Worm (Caenorhabditis elegans) whole organism, late embryonic: ENCODE data around the gene pqn-36.

Experiments used
- K09A11.1 ChIP-seq: sonication (generic microtip); optimal IDR thresholded peaks from 2 replicates; lab custom pipeline; 2017; ENCODE audit warnings: antibody characterized with exemption, mild to moderate bottlenecking, missing genetic modification characterization, missing compliant biosample characterization; ENCODE audit not compliant: insufficient read depth
- ama-1 ChIP-seq: fragments of 150-350 bp; optimal IDR thresholded peaks from 2 replicates; lab custom pipeline; 2014
- ceh-19 ChIP-seq: fragments of 200-800 bp; sonication (Bioruptor generic); optimal IDR thresholded peaks from 2 replicates; lab custom pipeline; 2018; ENCODE audit warnings: mild to moderate bottlenecking, missing genetic modification characterization, missing compliant biosample characterization
- ceh-48 ChIP-seq: sonication (generic microtip); optimal IDR thresholded peaks from 2 replicates; lab custom pipeline; 2016; ENCODE audit warnings: missing genetic modification characterization, inconsistent platforms, missing compliant biosample characterization
- dve-1 ChIP-seq: sonication (generic microtip); optimal IDR thresholded peaks from 2 replicates; lab custom pipeline; 2017; ENCODE audit warnings: antibody characterized with exemption, mild to moderate bottlenecking, missing genetic modification characterization, missing compliant biosample characterization
- elt-2 ChIP-seq: sonication (generic microtip); optimal IDR thresholded peaks from 2 replicates; lab custom pipeline; 2016; ENCODE audit warnings: missing genetic modification reagents, missing genetic modification characterization, missing compliant biosample characterization
- fkh-6 ChIP-seq: sonication (generic microtip); optimal IDR thresholded peaks from 2 replicates; lab custom pipeline; 2016; ENCODE audit warnings: missing genetic modification characterization, missing compliant biosample characterization
- hlh-6 ChIP-seq: sonication (generic microtip); optimal IDR thresholded peaks from 2 replicates; lab custom pipeline; 2016; ENCODE audit warnings: missing genotype, missing genetic modification characterization, missing compliant biosample characterization
- nfya-1 ChIP-seq: sonication (generic microtip); optimal IDR thresholded peaks from 2 replicates; lab custom pipeline; 2017; ENCODE audit warnings: missing genetic modification characterization, mild to moderate bottlenecking, missing compliant biosample characterization, antibody characterized with exemption, moderate library complexity
- ref-2 ChIP-seq: sonication (generic microtip); optimal IDR thresholded peaks from 2 replicates; lab custom pipeline; 2016; ENCODE audit warnings: missing genetic modification characterization, missing compliant biosample characterization
- tbx-2 ChIP-seq: sonication (generic microtip); optimal IDR thresholded peaks from 2 replicates; lab custom pipeline; 2016; ENCODE audit warnings: missing genetic modification characterization, missing compliant biosample characterization
- unc-3 ChIP-seq, 2 experiments: fragments of 200-800 bp in 1 of 2; sonication (Bioruptor generic) in 1 of 2; sonication (generic microtip) in 1 of 2; conservative IDR thresholded peaks in 1 of 2; optimal IDR thresholded peaks in 1 of 2; 2 replicates each; pipeline versions ENCODE4 v1.3.6 to Lab custom; 2016 to 2022; ENCODE audit warnings: missing compliant biosample characterization in 2 of 2, missing genetic modification characterization in 2 of 2, missing genetic modification reagents in 1 of 2
- unc-42 ChIP-seq: sonication (generic microtip); optimal IDR thresholded peaks from 2 replicates; lab custom pipeline; 2016; ENCODE audit warnings: missing genotype, missing genetic modification characterization, missing compliant biosample characterization

DNA sequence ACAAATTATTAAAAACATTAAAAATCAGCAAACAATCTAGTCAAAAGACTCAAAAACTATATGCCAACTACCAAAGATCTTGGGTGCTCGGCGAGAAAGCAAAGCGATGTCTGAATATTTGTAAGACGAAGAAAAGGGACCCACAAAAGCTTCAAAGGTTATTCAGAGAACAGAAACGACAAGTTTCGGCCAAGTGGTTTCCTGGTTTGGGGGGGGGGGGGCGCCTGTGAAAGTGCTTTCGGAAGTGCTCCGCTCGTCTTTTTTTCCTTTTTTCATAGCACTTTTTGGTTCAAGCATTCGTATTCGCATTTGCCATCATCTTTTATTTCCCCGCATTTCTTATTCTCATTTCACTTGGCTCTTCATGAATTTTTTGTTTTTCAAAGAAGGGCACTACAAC, 33.8 kb downstream of the pqn-36 start:
- no peak for TF ChIP-seq ceh-19 (GFP tag; lab: Kevin White, UChicago)
- no peak for TF ChIP-seq fkh-6 (tag; lab: Kevin White, UChicago)
- TF ChIP-seq ceh-48 (tag; lab: Kevin White, UChicago) = no peak
- TF ChIP-seq nfya-1 (tag; lab: Kevin White, UChicago) = no peak
- no peak for TF ChIP-seq elt-2 (tag; lab: Kevin White, UChicago)
- TF ChIP-seq ref-2 = no peak
- TF ChIP-seq dve-1 (tag; lab: Kevin White, UChicago) = no peak
- TF ChIP-seq unc-3 (GFP tag; conservative IDR thresholded peaks at IDR 0.05; lab: Robert Waterston, UW) = no peak
- TF ChIP-seq unc-3 (tag; optimal IDR thresholded peaks at IDR 0.05; lab: Kevin White, UChicago) = no peak
- no peak for TF ChIP-seq tbx-2
- no peak for TF ChIP-seq hlh-6
- no peak for TF ChIP-seq K09A11.1 (tag; lab: Kevin White, UChicago)
- TF ChIP-seq ama-1 (lab: Kevin White, UChicago) = no peak
- TF ChIP-seq unc-42 = no peak
